Fruit fly (Drosophila melanogaster): ENCODE measurements around the gene Flo2.

Flo2 gene

dm6 chrX:14947399-14947798 lies 108.2 kb downstream of the Flo2 start (continued):
- no peak for TF ChIP-seq CG10979 (tag; optimal IDR thresholded peaks at IDR 0.05)
- peak; percentile 56; the same call in 2 of the 3 replicates for TF ChIP-seq row (GFP tag; IDR thresholded peaks at IDR 0.05)
- no peak for TF ChIP-seq Ravus (GFP tag; IDR thresholded peaks at IDR 0.05)
- no peak for TF ChIP-seq hb (GFP tag; IDR thresholded peaks at IDR 0.05; ENCODE audit: partially characterized antibody)
- TF ChIP-seq CG11093 (GFP tag; IDR thresholded peaks at IDR 0.05), result no peak
- TF ChIP-seq ab (GFP tag; optimal IDR thresholded peaks at IDR 0.05), result no peak
- peak in 1 of 2 experiments; percentile 10 for TF ChIP-seq Trl (optimal IDR thresholded peaks at IDR 0.05)
- no peak for TF ChIP-seq Trl (GFP tag; optimal IDR thresholded peaks at IDR 0.05)
- peak; percentile 53; the same call in 1 of the 3 replicates for TF ChIP-seq CG3726 (GFP tag; IDR thresholded peaks at IDR 0.05)
- TF ChIP-seq kah (GFP tag; optimal IDR thresholded peaks at IDR 0.05), result peak; percentile 61
- TF ChIP-seq ci (GFP tag; IDR thresholded peaks at IDR 0.05), result peak; percentile 53; the same call in 2 of the 3 replicates
- TF ChIP-seq Stat92E (GFP tag; optimal IDR thresholded peaks at IDR 0.05), result no peak
- peak; percentile 54 for TF ChIP-seq pfk (GFP tag; optimal IDR thresholded peaks at IDR 0.05)
- TF ChIP-seq CG2129 (GFP tag; IDR thresholded peaks at IDR 0.05; ENCODE audit: partially characterized antibody), result no peak
- peak; percentile 60 for TF ChIP-seq CG10431 (GFP tag; optimal IDR thresholded peaks at IDR 0.05)
- TF ChIP-seq wek (GFP tag; optimal IDR thresholded peaks at IDR 0.05), result peak; percentile 46
- no peak for TF ChIP-seq CG13287 (GFP tag; IDR thresholded peaks at IDR 0.05; ENCODE audit: partially characterized antibody)
- peak; percentile 40 for TF ChIP-seq CG12219 (GFP tag; optimal IDR thresholded peaks at IDR 0.05)
- TF ChIP-seq CG6654 (GFP tag; optimal IDR thresholded peaks at IDR 0.05), result peak; percentile 47
- TF ChIP-seq Deaf1 (tag; optimal IDR thresholded peaks at IDR 0.05), result no peak
- TF ChIP-seq CG10565 (GFP tag; optimal IDR thresholded peaks at IDR 0.05), result no peak
- peak; percentile 13 for TF ChIP-seq PHDP (tag; optimal IDR thresholded peaks at IDR 0.05)
- TF ChIP-seq CG18262 (tag; optimal IDR thresholded peaks at IDR 0.05), result no peak
- TF ChIP-seq CG7987 (GFP tag; optimal IDR thresholded peaks at IDR 0.05), result peak; percentile 62
- no peak for TF ChIP-seq slp2 (GFP tag; optimal IDR thresholded peaks at IDR 0.05)
- no peak for TF ChIP-seq sima (GFP tag; optimal IDR thresholded peaks at IDR 0.05)
- TF ChIP-seq org-1 (GFP tag; optimal IDR thresholded peaks at IDR 0.05), result no peak
- no peak for TF ChIP-seq lov (optimal IDR thresholded peaks at IDR 0.05)
- TF ChIP-seq lov (GFP tag; IDR thresholded peaks at IDR 0.05), result peak; percentile 67; the same call in 1 of the 3 replicates
- TF ChIP-seq CG2712 (tag; optimal IDR thresholded peaks at IDR 0.05), result no peak
- peak; percentile 12 for TF ChIP-seq CG1792 (GFP tag; optimal IDR thresholded peaks at IDR 0.05)
- TF ChIP-seq CG2202 (tag; optimal IDR thresholded peaks at IDR 0.05), result peak; percentile 13
- peak; percentile 45; the same call in 1 of the 2 replicates for TF ChIP-seq sob (GFP tag; IDR thresholded peaks at IDR 0.05)
- TF ChIP-seq Neu2 (GFP tag; optimal IDR thresholded peaks at IDR 0.05; ENCODE audit: borderline replicate concordance), result no peak
- TF ChIP-seq Oli (tag; optimal IDR thresholded peaks at IDR 0.05), result no peak
- no peak for TF ChIP-seq CG14050 (GFP tag; IDR thresholded peaks at IDR 0.05)
- no peak for TF ChIP-seq fd3F (GFP tag; optimal IDR thresholded peaks at IDR 0.05)
- TF ChIP-seq CkIIα-i1 (GFP tag; IDR thresholded peaks at IDR 0.05), result peak; percentile 38; the same call in 1 of the 2 replicates
- TF ChIP-seq Fer1 (GFP tag; optimal IDR thresholded peaks at IDR 0.05), result peak; percentile 32
- no peak for TF ChIP-seq Hr39 (optimal IDR thresholded peaks at IDR 0.05)
- TF ChIP-seq CG6175 (GFP tag; IDR thresholded peaks at IDR 0.05), result peak; percentile 58; the same call in 1 of the 3 replicates
- peak; percentile 76 for TF ChIP-seq CG6254 (GFP tag; optimal IDR thresholded peaks at IDR 0.05)
- TF ChIP-seq CG3847 (GFP tag; IDR thresholded peaks at IDR 0.05), result no peak
- TF ChIP-seq sr (GFP tag; IDR thresholded peaks at IDR 0.05), result peak; percentile 56; the same call in 1 of the 3 replicates
- TF ChIP-seq Hsf (GFP tag; optimal IDR thresholded peaks at IDR 0.05), result no peak
- peak; percentile 7 for TF ChIP-seq tio (GFP tag; optimal IDR thresholded peaks at IDR 0.05)
- no peak for TF ChIP-seq CG32772 (GFP tag; IDR thresholded peaks at IDR 0.05)
- TF ChIP-seq nau (GFP tag; optimal IDR thresholded peaks at IDR 0.05), result peak; percentile 79
- peak; percentile 35 for TF ChIP-seq D19A (tag; optimal IDR thresholded peaks at IDR 0.05)
- TF ChIP-seq CG12155 (GFP tag; optimal IDR thresholded peaks at IDR 0.05), result no peak
- TF ChIP-seq NK7.1 (GFP tag; optimal IDR thresholded peaks at IDR 0.05), result no peak
